Worm (Caenorhabditis elegans) whole organism, L4 larva: Measurements from ENCODE around the gene srz-13.

ENCODE experiments used
- ces-1 ChIP-seq: fragments of 150-350 bp; sonication (generic microtip); optimal IDR thresholded peaks from 4 replicates; lab custom pipeline; 2014; ENCODE audit warnings: missing biosample characterization, missing genetic modification reagents, missing genetic modification characterization
- daf-12 ChIP-seq: fragments of 150-350 bp; optimal IDR thresholded peaks from 2 replicates; lab custom pipeline; 2014; ENCODE audit warnings: missing biosample characterization, missing genetic modification reagents, missing genetic modification characterization
- egl-27 ChIP-seq: sonication (generic microtip); optimal IDR thresholded peaks from 3 replicates; lab custom pipeline; 2017; ENCODE audit warnings: missing biosample characterization, missing genetic modification reagents, missing genetic modification characterization
- lin-1 ChIP-seq: fragments of 200-800 bp; sonication (Bioruptor generic); IDR thresholded peaks from 2 replicates; pipeline ENCODE4 v1.3.6; 2022; ENCODE audit warnings: missing genetic modification reagents, missing genetic modification characterization, missing compliant biosample characterization
- pqm-1 ChIP-seq: sonication (generic microtip); optimal IDR thresholded peaks from 2 replicates; lab custom pipeline; 2017; ENCODE audit warnings: missing biosample characterization, missing genetic modification characterization
- sdz-12 ChIP-seq: fragments of 200-800 bp; sonication (Bioruptor generic); optimal IDR thresholded peaks from 2 replicates; lab custom pipeline; 2018; ENCODE audit warnings: mild to moderate bottlenecking, missing genetic modification characterization, missing compliant biosample characterization
- snpc-4 ChIP-seq: fragments of 150-350 bp; optimal IDR thresholded peaks from 2 replicates; lab custom pipeline; 2014; ENCODE audit warnings: missing biosample characterization, missing genetic modification characterization
- unc-62 ChIP-seq, 3 experiments: fragments of 150-350 bp in 1 of 3; sonication (generic microtip); optimal IDR thresholded peaks in 2 of 3; peaks in 1 of 3; 1 replicate in 1 of 3; 2 replicates in 2 of 3; lab custom pipeline; 2014 to 2017; ENCODE audit warnings: missing biosample characterization in 3 of 3, missing genetic modification characterization in 3 of 3, missing genetic modification reagents in 3 of 3, missing genotype in 1 of 3
- zfp-3 ChIP-seq: fragments of 200-800 bp; sonication (Bioruptor generic); conservative IDR thresholded peaks from 2 replicates; pipeline ENCODE4 v1.3.6; 2022; ENCODE audit warnings: missing genetic modification reagents, missing genetic modification characterization, missing compliant biosample characterization

DNA sequence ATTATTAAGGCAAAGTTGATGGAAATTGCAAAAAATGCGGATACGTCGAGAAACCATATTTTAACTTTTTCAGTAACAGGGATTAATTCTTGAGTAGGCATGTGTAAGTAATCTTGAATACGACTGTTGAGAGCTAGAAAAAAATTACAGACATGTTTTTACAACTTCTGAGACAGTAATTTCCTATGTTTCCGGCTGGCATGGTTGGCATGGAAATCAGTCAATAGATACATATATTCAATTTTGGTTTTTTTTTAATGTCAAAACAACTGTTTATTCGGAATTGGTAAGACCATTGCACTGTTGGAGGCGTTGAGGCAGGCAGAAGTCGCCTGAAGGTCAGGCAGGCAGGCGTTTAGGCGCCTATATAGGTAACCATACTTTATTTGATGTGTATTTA, 28.8 kb upstream of the srz-13 start, which contains the start of gene str-254:
- no peak for TF ChIP-seq lin-1 (GFP tag; lab: Robert Waterston, UW)
- TF ChIP-seq egl-27 (tag; lab: Kevin White, UChicago) = no peak
- no peak for TF ChIP-seq zfp-3 (GFP tag; lab: Robert Waterston, UW)
- TF ChIP-seq unc-62 (GFP tag; optimal IDR thresholded peaks at IDR 0.05 in 1 of 2; lab: Kevin White, UChicago) = no peak
- no peak for TF ChIP-seq unc-62 (tag; optimal IDR thresholded peaks at IDR 0.05; lab: Kevin White, UChicago)
- no peak for TF ChIP-seq snpc-4
- TF ChIP-seq ces-1 (GFP tag; lab: Kevin White, UChicago) = no peak
- no peak for TF ChIP-seq sdz-12 (GFP tag; lab: Kevin White, UChicago)
- TF ChIP-seq pqm-1 = no peak
- TF ChIP-seq daf-12 (tag; lab: Kevin White, UChicago) = no peak
